Fruit fly (Drosophila melanogaster) Kc167 (cell line): ENCODE measurements around the gene Ca-Ma2d.

Source experiments
- Myc ChIP-seq: fragments of >200 bp; optimal IDR thresholded peaks from 2 replicates; lab custom pipeline; 2017; ENCODE audit warnings: missing external identifiers
- Sin3A ChIP-seq: fragments of >200 bp; optimal IDR thresholded peaks from 2 replicates; lab custom pipeline; 2018; ENCODE audit warnings: missing external identifiers
- h ChIP-seq: fragments of >200 bp; optimal IDR thresholded peaks from 3 replicates; lab custom pipeline; 2018; ENCODE audit warnings: missing external identifiers
- psq ChIP-seq: fragments of >200 bp; optimal IDR thresholded peaks from 2 replicates; lab custom pipeline; 2017; ENCODE audit warnings: missing external identifiers
- ttk ChIP-seq: sonication (Bioruptor generic); optimal IDR thresholded peaks from 2 replicates; lab custom pipeline; 2017; ENCODE audit warnings: missing external identifiers

- TF ChIP-seq ttk (lab: Kevin White, UChicago): no peak
- TF ChIP-seq h: no peak
- no peak for TF ChIP-seq psq (lab: Kevin White, UChicago)
- TF ChIP-seq Myc (lab: Kevin White, UChicago): no peak
- TF ChIP-seq Sin3A (lab: Kevin White, UChicago): no peak
These were observed 38.2 kb downstream of the Ca-Ma2d start for dm6 chr2L:16269232-16270134.
